Worm (Caenorhabditis elegans) whole organism, L4 larva: ENCODE measurements around the gene srpa-68.

ENCODE experiments used
- D1046.2 ChIP-seq: fragments of 200-800 bp; sonication (Bioruptor generic); IDR thresholded peaks from 2 replicates; pipeline ENCODE4 v1.3.6; 2022; ENCODE audit warnings: missing genetic modification characterization, missing compliant biosample characterization
- R02D3.7 ChIP-seq: fragments of 150-350 bp; sonication (generic microtip); optimal IDR thresholded peaks from 3 replicates; lab custom pipeline; 2014; ENCODE audit warnings: missing biosample characterization, missing genetic modification characterization
- attf-4 ChIP-seq: sonication (generic microtip); optimal IDR thresholded peaks from 3 replicates; lab custom pipeline; 2017; ENCODE audit warnings: missing biosample characterization, missing genetic modification characterization
- daf-12 ChIP-seq: fragments of 150-350 bp; optimal IDR thresholded peaks from 2 replicates; lab custom pipeline; 2014; ENCODE audit warnings: missing biosample characterization, missing genetic modification reagents, missing genetic modification characterization
- lsy-2 ChIP-seq, 2 experiments: fragments of 150-350 bp in 1 of 2; sonication (generic microtip) in 1 of 2; optimal IDR thresholded peaks; 2 replicates each; lab custom pipeline; 2014 to 2017; ENCODE audit warnings: missing biosample characterization in 2 of 2, missing genetic modification characterization in 2 of 2
- mxl-2 ChIP-seq: fragments of 200-800 bp; sonication (Bioruptor generic); conservative IDR thresholded peaks from 2 replicates; pipeline ENCODE4 v1.3.6; 2022; ENCODE audit warnings: missing genetic modification reagents, missing genetic modification characterization, missing compliant biosample characterization
- nhr-102 ChIP-seq: sonication (generic microtip); optimal IDR thresholded peaks from 2 replicates; lab custom pipeline; 2016; ENCODE audit warnings: mild to moderate bottlenecking, missing genetic modification characterization, moderate library complexity, missing compliant biosample characterization
- nhr-77 ChIP-seq: fragments of 150-350 bp; optimal IDR thresholded peaks from 2 replicates; lab custom pipeline; 2014; ENCODE audit warnings: missing biosample characterization, missing genetic modification characterization
- pqm-1 ChIP-seq: sonication (generic microtip); optimal IDR thresholded peaks from 2 replicates; lab custom pipeline; 2017; ENCODE audit warnings: missing biosample characterization, missing genetic modification characterization

DNA sequence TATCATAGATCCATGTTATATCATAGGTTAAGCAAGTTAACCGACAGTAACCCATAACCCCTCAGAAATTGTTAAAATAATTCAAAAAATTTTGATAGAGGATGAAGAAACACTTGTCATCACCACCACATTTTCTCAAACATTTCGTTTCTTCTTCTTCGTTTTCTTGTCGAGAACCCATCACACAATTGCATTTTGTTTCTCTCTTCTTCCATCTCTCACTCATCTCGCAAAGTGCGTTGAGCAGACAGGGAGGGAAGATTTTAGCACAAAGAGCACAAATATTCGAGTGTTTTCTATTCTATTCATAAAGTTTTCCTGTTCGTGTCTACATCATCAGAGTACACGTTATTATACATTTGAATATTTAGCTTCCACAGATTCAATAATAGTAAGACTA lies 23.0 kb upstream of the srpa-68 start:
- TF ChIP-seq R02D3.7 (tag; lab: Kevin White, UChicago) (no peak), lsy-2 (tag; optimal IDR thresholded peaks at IDR 0.05; lab: Kevin White, UChicago) (peak in 1 of 2 experiments; percentile 34), nhr-77 (tag; lab: Kevin White, UChicago) (no peak), pqm-1 (no peak), nhr-102 (tag; lab: Kevin White, UChicago) (no peak), D1046.2 (GFP tag; lab: Robert Waterston, UW) (no peak), attf-4 (tag; lab: Kevin White, UChicago) (no peak), daf-12 (tag; lab: Kevin White, UChicago) (no peak), mxl-2 (GFP tag; lab: Robert Waterston, UW) (no peak)
